Worm (Caenorhabditis elegans): ENCODE data around the gene gpx-6.

Gene gpx-6

DNA sequence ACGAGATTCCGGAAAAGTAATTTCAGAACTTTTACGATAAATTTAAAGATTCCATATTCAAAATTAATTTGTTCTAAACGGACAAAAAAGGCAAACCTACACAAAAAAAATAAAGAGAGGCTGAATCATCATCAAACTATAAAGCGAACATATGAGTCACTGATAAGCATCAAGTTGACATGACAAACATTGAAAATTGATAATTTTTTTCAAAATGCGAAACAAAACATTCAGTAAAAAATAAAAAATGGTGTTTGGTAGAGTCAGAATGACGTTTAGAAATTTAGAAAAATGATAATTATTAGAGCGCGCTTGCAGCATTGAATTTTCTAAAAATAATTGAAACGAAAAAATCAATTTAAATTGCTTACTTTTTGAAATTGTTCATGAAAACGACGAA is 22.2 kb upstream of the gpx-6 start:
- TF ChIP-seq F13H6.1 (tag; optimal IDR thresholded peaks at IDR 0.05) (no peak), crh-2 (tag; optimal IDR thresholded peaks at IDR 0.05) (peak; percentile 8), fos-1 (tag; optimal IDR thresholded peaks at IDR 0.05) (peak; percentile 94)

DNA sequence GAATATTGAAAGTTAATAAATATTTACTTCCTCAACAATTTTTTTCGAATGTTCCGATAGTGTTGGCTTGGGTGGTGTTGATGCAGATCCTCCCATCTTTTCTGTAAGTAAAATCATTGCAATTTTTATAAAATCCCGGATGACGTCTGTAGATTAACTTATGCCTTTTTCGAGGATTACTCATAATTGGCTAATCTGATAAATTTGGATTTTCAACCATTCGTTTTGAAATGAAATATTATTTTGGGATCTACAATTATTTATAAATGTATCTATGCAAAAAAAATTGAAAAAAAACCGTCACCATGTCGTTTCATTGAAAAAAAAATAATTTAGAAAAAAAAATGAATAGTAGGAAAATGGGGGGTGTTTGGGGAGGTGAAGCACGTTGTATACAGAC is 20.9 kb upstream of the gpx-6 start, which contains the start of gene glrx-22:
glrx-22 (minus strand) TSS at position 101 of the 400 bp plus-strand sequence.
- TF ChIP-seq C34F6.9 (tag; optimal IDR thresholded peaks at IDR 0.05) (no peak), nhr-237 (tag; optimal IDR thresholded peaks at IDR 0.05) (no peak), unc-55 (GFP tag; optimal IDR thresholded peaks at IDR 0.05) (no peak), elt-3 (tag; optimal IDR thresholded peaks at IDR 0.05) (no peak), fos-1 (tag; optimal IDR thresholded peaks at IDR 0.05) (no peak), ztf-4 (tag; optimal IDR thresholded peaks at IDR 0.05) (no peak), crh-2 (tag; optimal IDR thresholded peaks at IDR 0.05) (no peak), unc-62 (GFP tag; optimal IDR thresholded peaks at IDR 0.05) (no peak)

- no peak for TF ChIP-seq zag-1 (tag; optimal IDR thresholded peaks at IDR 0.05)
- TF ChIP-seq blmp-1 (tag; optimal IDR thresholded peaks at IDR 0.05; ENCODE audit: insufficient read depth) = no peak
- no peak for TF ChIP-seq R02D3.7 (tag; optimal IDR thresholded peaks at IDR 0.05)
- TF ChIP-seq alr-1 (tag; optimal IDR thresholded peaks at IDR 0.05) = no peak
- TF ChIP-seq nhr-6 (tag; optimal IDR thresholded peaks at IDR 0.05) = no peak
- TF ChIP-seq ceh-82 (tag; optimal IDR thresholded peaks at IDR 0.05) = no peak
- no peak for TF ChIP-seq nhr-10 (tag; optimal IDR thresholded peaks at IDR 0.05)
- no peak for TF ChIP-seq nhr-12 (tag; optimal IDR thresholded peaks at IDR 0.05)
- no peak for TF ChIP-seq dmd-4 (tag; optimal IDR thresholded peaks at IDR 0.05)
- no peak for TF ChIP-seq aly-2 (tag; optimal IDR thresholded peaks at IDR 0.05)
- no peak for TF ChIP-seq nhr-129 (tag; optimal IDR thresholded peaks at IDR 0.05)
- no peak for TF ChIP-seq lin-13 (GFP tag; optimal IDR thresholded peaks at IDR 0.05)
- no peak for TF ChIP-seq nhr-77 (tag; optimal IDR thresholded peaks at IDR 0.05)
- no peak for TF ChIP-seq F13H6.1 (tag; optimal IDR thresholded peaks at IDR 0.05)
Measured at ce11 chrIV:8203555-8203954, 18.4 kb upstream of the gpx-6 start.

DNA sequence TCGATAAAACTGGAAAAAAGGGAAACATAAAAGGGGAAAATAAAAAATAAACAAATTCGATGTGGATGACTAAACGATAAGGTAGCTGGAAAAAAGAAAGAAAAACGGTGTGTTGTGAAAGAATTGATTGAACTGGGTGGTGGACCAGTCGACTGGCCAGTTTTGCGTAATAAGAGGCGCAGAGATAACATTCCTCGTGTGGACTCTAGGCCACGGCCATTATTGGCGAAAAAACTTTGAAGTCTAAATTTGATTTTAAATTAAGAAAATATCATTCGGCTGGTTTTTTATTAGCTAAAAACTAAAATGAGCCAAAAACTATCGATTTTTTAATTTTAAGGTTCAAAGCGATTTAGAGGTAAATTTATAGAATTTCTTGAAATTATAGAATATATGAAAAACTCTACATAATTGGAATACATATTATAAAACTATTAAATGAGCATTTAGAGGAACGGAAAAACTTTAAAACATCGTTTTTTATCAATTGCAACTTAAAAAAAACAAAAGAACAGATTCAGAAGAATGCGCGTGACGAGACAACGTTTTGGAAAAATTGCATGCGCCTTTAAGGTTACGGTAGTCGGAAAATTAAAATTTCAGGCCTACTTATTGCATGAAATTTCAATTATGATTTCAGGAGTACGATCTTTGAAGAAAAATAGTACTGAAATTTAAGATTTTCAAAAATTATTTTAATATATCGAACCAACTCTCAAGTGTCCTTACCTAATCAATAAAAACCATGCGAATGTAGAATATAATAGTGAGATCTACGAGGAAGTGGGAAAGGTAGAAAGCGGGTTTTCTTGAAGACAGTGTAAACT is 16.5 kb upstream of the gpx-6 start, which contains the start of gene hgrs-1:
hgrs-1 (minus strand) TSS at position 777 of the 827 bp plus-strand sequence.
- TF ChIP-seq C34F6.9 (tag; optimal IDR thresholded peaks at IDR 0.05) (peak; percentile 46), nhr-77 (tag; optimal IDR thresholded peaks at IDR 0.05) (no peak), nhr-25 (tag; optimal IDR thresholded peaks at IDR 0.05) (no peak), sma-9 (GFP tag; optimal IDR thresholded peaks at IDR 0.05) (no peak), sma-9 (tag; optimal IDR thresholded peaks at IDR 0.05) (no peak), nhr-129 (tag; optimal IDR thresholded peaks at IDR 0.05) (no peak), alr-1 (tag; optimal IDR thresholded peaks at IDR 0.05) (no peak), ztf-1 (GFP tag; conservative IDR thresholded peaks at IDR 0.05) (no peak), fos-1 (tag; optimal IDR thresholded peaks at IDR 0.05) (peak; percentile 43), ZK546.5 (tag; optimal IDR thresholded peaks at IDR 0.05) (no peak), sem-4 (tag; optimal IDR thresholded peaks at IDR 0.05) (no peak), nhr-23 (tag; optimal IDR thresholded peaks at IDR 0.05) (no peak), dmd-4 (tag; optimal IDR thresholded peaks at IDR 0.05) (no peak), ceh-82 (tag; optimal IDR thresholded peaks at IDR 0.05) (no peak), mab-5 (tag; optimal IDR thresholded peaks at IDR 0.05) (no peak)

DNA sequence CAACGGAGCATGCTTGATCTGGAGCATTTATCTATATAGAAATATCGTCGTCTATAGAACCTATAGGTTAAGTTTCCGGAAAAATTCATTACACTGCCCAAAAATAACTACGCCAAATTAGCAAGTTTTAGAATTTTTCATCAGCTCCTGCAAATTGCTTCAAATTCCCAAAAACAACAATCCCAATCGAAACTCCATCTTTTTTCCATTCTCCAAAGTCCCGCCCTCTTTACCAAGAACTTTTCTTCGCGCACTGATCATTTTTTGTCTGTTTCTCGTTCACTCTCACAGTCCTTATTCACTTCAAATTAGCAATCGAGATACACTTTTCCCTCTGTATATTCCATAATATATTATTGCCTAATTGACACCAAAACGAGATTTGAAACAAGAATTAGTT is 15.7 kb upstream of the gpx-6 start, which contains the start of gene svh-1:
svh-1 (plus strand) TSS at position 301 of the 400 bp plus-strand sequence.
- TF ChIP-seq elt-3 (tag; optimal IDR thresholded peaks at IDR 0.05) (no peak), lin-11 (tag; optimal IDR thresholded peaks at IDR 0.05) (no peak), nhr-10 (tag; optimal IDR thresholded peaks at IDR 0.05) (no peak)

- TF ChIP-seq nhr-77 (tag; optimal IDR thresholded peaks at IDR 0.05) (no peak), lin-13 (GFP tag; optimal IDR thresholded peaks at IDR 0.05) (no peak), ceh-82 (tag; optimal IDR thresholded peaks at IDR 0.05) (no peak), nhr-12 (tag; optimal IDR thresholded peaks at IDR 0.05) (no peak), dmd-4 (tag; optimal IDR thresholded peaks at IDR 0.05) (no peak), mbf-1 (tag; optimal IDR thresholded peaks at IDR 0.05) (no peak), nhr-6 (tag; optimal IDR thresholded peaks at IDR 0.05) (no peak), C34F6.9 (tag; optimal IDR thresholded peaks at IDR 0.05) (no peak), nhr-237 (tag; optimal IDR thresholded peaks at IDR 0.05) (no peak)
Measured at ce11 chrIV:8208855-8209254, 13.1 kb upstream of the gpx-6 start.
